Worm (Caenorhabditis elegans) whole organism, late embryonic: ENCODE data around the gene pqn-74.

ENCODE experiments used
- F13H6.1 ChIP-seq: sonication (generic microtip); optimal IDR thresholded peaks from 2 replicates; lab custom pipeline; 2016; ENCODE audit warnings: missing genetic modification characterization, missing compliant biosample characterization
- T23F11.4 ChIP-seq: fragments of 200-800 bp; sonication (Bioruptor generic); optimal IDR thresholded peaks from 2 replicates; lab custom pipeline; 2018; ENCODE audit warnings: mild to moderate bottlenecking, missing genetic modification characterization, missing compliant biosample characterization
- ama-1 ChIP-seq: fragments of 150-350 bp; optimal IDR thresholded peaks from 2 replicates; lab custom pipeline; 2014
- ceh-24 ChIP-seq: sonication (generic microtip); optimal IDR thresholded peaks from 2 replicates; lab custom pipeline; 2016; ENCODE audit warnings: mild to moderate bottlenecking, missing genetic modification characterization, missing compliant biosample characterization
- ceh-9 ChIP-seq: sonication (generic microtip); optimal IDR thresholded peaks from 2 replicates; lab custom pipeline; 2016; ENCODE audit warnings: mild to moderate bottlenecking, missing genetic modification characterization, inconsistent platforms, missing compliant biosample characterization
- che-1 ChIP-seq: sonication (generic microtip); optimal IDR thresholded peaks from 2 replicates; lab custom pipeline; 2016; ENCODE audit warnings: mild to moderate bottlenecking, missing genetic modification characterization, missing compliant biosample characterization
- nfya-1 ChIP-seq: sonication (generic microtip); optimal IDR thresholded peaks from 2 replicates; lab custom pipeline; 2017; ENCODE audit warnings: missing genetic modification characterization, mild to moderate bottlenecking, missing compliant biosample characterization, antibody characterized with exemption, moderate library complexity
- nhr-11 ChIP-seq: fragments of 150-350 bp; optimal IDR thresholded peaks from 2 replicates; lab custom pipeline; 2014; ENCODE audit warnings: missing biosample characterization, missing genetic modification characterization
- nhr-232 ChIP-seq: sonication (generic microtip); optimal IDR thresholded peaks from 2 replicates; lab custom pipeline; 2016; ENCODE audit warnings: missing genetic modification characterization, missing compliant biosample characterization
- pha-4 ChIP-seq: fragments of 150-350 bp; optimal IDR thresholded peaks from 2 replicates; lab custom pipeline; 2018; ENCODE audit warnings: missing biosample characterization, missing genetic modification reagents, missing genetic modification characterization
- pqm-1 ChIP-seq: sonication (generic microtip); optimal IDR thresholded peaks from 2 replicates; lab custom pipeline; 2016; ENCODE audit warnings: missing genetic modification characterization, missing compliant biosample characterization
- pros-1 ChIP-seq: fragments of 150-350 bp; optimal IDR thresholded peaks from 2 replicates; lab custom pipeline; 2014; ENCODE audit warnings: missing biosample characterization, missing genetic modification reagents, missing genetic modification characterization
- sdc-2 ChIP-seq: sonication (generic microtip); optimal IDR thresholded peaks from 2 replicates; lab custom pipeline; 2016; ENCODE audit warnings: missing genotype, missing genetic modification characterization, missing compliant biosample characterization

DNA sequence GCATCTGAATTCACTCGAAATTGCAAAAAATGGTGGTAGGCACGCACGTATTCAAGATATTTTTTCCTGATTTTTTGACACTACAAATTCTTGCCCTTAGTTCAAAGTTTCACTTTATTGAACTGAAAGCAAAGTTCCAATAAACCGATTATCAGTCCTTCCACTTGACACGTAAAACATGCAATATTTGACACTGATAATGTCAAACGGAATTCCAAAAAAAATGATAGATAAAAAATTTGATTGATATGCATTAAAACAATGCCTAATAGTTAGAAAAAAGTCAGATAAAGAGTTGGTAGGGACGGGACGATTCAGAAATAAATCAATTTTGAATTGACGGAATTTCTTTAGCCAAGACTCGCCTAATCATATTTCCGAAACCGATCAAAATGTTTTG, 4.1 kb downstream of the pqn-74 start:
- TF ChIP-seq pqm-1 (tag; lab: Kevin White, UChicago) (no peak), pros-1 (tag; lab: Kevin White, UChicago) (no peak), sdc-2 (tag; lab: Kevin White, UChicago) (no peak), ceh-9 (no peak), F13H6.1 (tag; lab: Kevin White, UChicago) (no peak), che-1 (tag; lab: Kevin White, UChicago) (no peak), nfya-1 (tag; lab: Kevin White, UChicago) (no peak), ama-1 (lab: Kevin White, UChicago) (no peak), ceh-24 (tag; lab: Kevin White, UChicago) (no peak), pha-4 (tag; lab: Kevin White, UChicago) (no peak), T23F11.4 (GFP tag; lab: Kevin White, UChicago) (no peak), nhr-232 (no peak), nhr-11 (no peak)
